Fruit fly (Drosophila melanogaster) whole organism, wandering third instar larva: ENCODE data around the gene CG9541.

Experiments
- Abd-B ChIP-seq: fragments of >200 bp; optimal IDR thresholded peaks from 2 replicates; lab custom pipeline; 2017; ENCODE audit warnings: missing biosample characterization, missing genetic modification characterization
- CG32264 ChIP-seq: fragments of 200-800 bp; sonication (Bioruptor generic); optimal IDR thresholded peaks from 2 replicates; lab custom pipeline; 2016; ENCODE audit warnings: missing biosample characterization, missing genetic modification characterization
- CG9705 ChIP-seq: fragments of 200-800 bp; sonication (Bioruptor generic); optimal IDR thresholded peaks from 2 replicates; lab custom pipeline; 2018; ENCODE audit warnings: missing biosample characterization, mild to moderate bottlenecking, missing genetic modification characterization
- CrebA ChIP-seq: fragments of 200-800 bp; sonication (Bioruptor generic); optimal IDR thresholded peaks from 2 replicates; lab custom pipeline; 2016; ENCODE audit warnings: missing biosample characterization, mild to moderate bottlenecking, missing genetic modification characterization, borderline replicate concordance
- Dif ChIP-seq: fragments of 200-275, 200-300 bp; sonication (Bioruptor generic); optimal IDR thresholded peaks from 2 replicates; lab custom pipeline; 2018; ENCODE audit warnings: missing biosample characterization, missing genetic modification characterization; ENCODE audit not compliant: partially characterized antibody
- GATAd ChIP-seq: sonication (Bioruptor generic); optimal IDR thresholded peaks from 2 replicates; lab custom pipeline; 2016; ENCODE audit warnings: missing biosample characterization, missing genetic modification characterization
- Hnf4 ChIP-seq: fragments of 200-800 bp; sonication (Bioruptor generic); optimal IDR thresholded peaks from 2 replicates; lab custom pipeline; 2016; ENCODE audit warnings: missing biosample characterization, mild to moderate bottlenecking, missing genetic modification characterization
- Hr78 ChIP-seq: fragments of >200 bp; optimal IDR thresholded peaks from 2 replicates; lab custom pipeline; 2017; ENCODE audit warnings: missing biosample characterization, missing genetic modification characterization
- Hr83 ChIP-seq: fragments of 200-300 bp; sonication (Bioruptor generic); optimal IDR thresholded peaks from 2 replicates; lab custom pipeline; 2016; ENCODE audit warnings: missing biosample characterization, mild to moderate bottlenecking, missing genetic modification characterization, moderate library complexity; ENCODE audit not compliant: poor library complexity, severe bottlenecking
- Jra ChIP-seq: sonication (Bioruptor generic); optimal IDR thresholded peaks from 2 replicates; lab custom pipeline; 2016; ENCODE audit warnings: missing biosample characterization, missing genetic modification characterization
- Mio ChIP-seq: sonication (Bioruptor generic); optimal IDR thresholded peaks from 2 replicates; lab custom pipeline; 2016; ENCODE audit warnings: missing biosample characterization, missing genetic modification characterization
- OdsH ChIP-seq: fragments of 200-800 bp; sonication (Bioruptor generic); optimal IDR thresholded peaks from 2 replicates; lab custom pipeline; 2016; ENCODE audit warnings: missing biosample characterization, mild to moderate bottlenecking, missing genetic modification characterization
- Rel ChIP-seq, 2 experiments: fragments of 200-800 bp; sonication (Bioruptor generic) in 1 of 2; optimal IDR thresholded peaks; 2 replicates in 1 of 2; 3 replicates in 1 of 2; lab custom pipeline; 2016 to 2019; ENCODE audit warnings: mild to moderate bottlenecking in 2 of 2, missing biosample characterization in 2 of 2, missing genetic modification characterization in 2 of 2, moderate library complexity in 1 of 2
- Sp1 ChIP-seq: fragments of 200-800 bp; sonication (Bioruptor generic); optimal IDR thresholded peaks from 3 replicates; lab custom pipeline; 2019; ENCODE audit warnings: missing biosample characterization, mild to moderate bottlenecking, missing genetic modification characterization, moderate library complexity
- Vsx2 ChIP-seq: fragments of 200-300, 225-300 bp; sonication (Bioruptor generic); optimal IDR thresholded peaks from 2 replicates; lab custom pipeline; 2018; ENCODE audit warnings: missing biosample characterization, missing genetic modification characterization; ENCODE audit not compliant: partially characterized antibody
- brk ChIP-seq: fragments of 200-800 bp; sonication (Bioruptor generic); optimal IDR thresholded peaks from 2 replicates; lab custom pipeline; 2016; ENCODE audit warnings: missing biosample characterization, mild to moderate bottlenecking, missing genetic modification characterization
- dl ChIP-seq, 2 experiments: fragments of 175-275, 200-275 bp in 1 of 2; fragments of 200-275 bp in 1 of 2; sonication (Bioruptor generic); optimal IDR thresholded peaks; lab custom pipeline; 2018; ENCODE audit warnings: mild to moderate bottlenecking in 2 of 2, missing biosample characterization in 2 of 2, missing genetic modification characterization in 2 of 2, moderate library complexity in 2 of 2; ENCODE audit not compliant: partially characterized antibody in 2 of 2, insufficient read depth in 1 of 2
- dsf ChIP-seq: sonication (Bioruptor generic); optimal IDR thresholded peaks from 2 replicates; lab custom pipeline; 2016; ENCODE audit warnings: missing biosample characterization, missing genetic modification characterization, borderline replicate concordance
- ey ChIP-seq: fragments of 200-800 bp; sonication (Bioruptor generic); optimal IDR thresholded peaks from 2 replicates; lab custom pipeline; 2016; ENCODE audit warnings: missing biosample characterization, missing genetic modification characterization
- fru ChIP-seq: fragments of 200-800 bp; sonication (Bioruptor generic); optimal IDR thresholded peaks from 3 replicates; lab custom pipeline; 2016; ENCODE audit warnings: missing biosample characterization, mild to moderate bottlenecking, missing genetic modification characterization
- jim ChIP-seq: fragments of 175-275, 200-325 bp; sonication (Bioruptor generic); optimal IDR thresholded peaks from 2 replicates; lab custom pipeline; 2016; ENCODE audit warnings: missing biosample characterization, mild to moderate bottlenecking, missing genetic modification characterization
- lola ChIP-seq: fragments of >200 bp; optimal IDR thresholded peaks from 2 replicates; lab custom pipeline; 2017; ENCODE audit warnings: missing biosample characterization, missing genetic modification characterization
- pan ChIP-seq: fragments of >200 bp; optimal IDR thresholded peaks from 2 replicates; lab custom pipeline; 2017
- psq ChIP-seq: fragments of 200-800 bp; sonication (Bioruptor generic); optimal IDR thresholded peaks from 3 replicates; lab custom pipeline; 2017; ENCODE audit warnings: missing biosample characterization, mild to moderate bottlenecking, missing genetic modification characterization, moderate library complexity
- rgr ChIP-seq: fragments of 200-800 bp; sonication (Bioruptor generic); optimal IDR thresholded peaks from 3 replicates; lab custom pipeline; 2016; ENCODE audit warnings: missing biosample characterization, mild to moderate bottlenecking, missing genetic modification characterization
- sage ChIP-seq: fragments of 200-800 bp; sonication (Bioruptor generic); optimal IDR thresholded peaks from 2 replicates; lab custom pipeline; 2016; ENCODE audit warnings: missing biosample characterization, mild to moderate bottlenecking, missing genetic modification characterization
- sv ChIP-seq: fragments of 200-800 bp; sonication (Bioruptor generic); optimal IDR thresholded peaks from 3 replicates; lab custom pipeline; 2016; ENCODE audit warnings: missing biosample characterization, missing genetic modification characterization
- tai ChIP-seq: sonication (Bioruptor generic); optimal IDR thresholded peaks from 2 replicates; lab custom pipeline; 2016; ENCODE audit warnings: missing biosample characterization, missing genetic modification characterization
- usp ChIP-seq: fragments of >200 bp; optimal IDR thresholded peaks from 2 replicates; lab custom pipeline; 2017; ENCODE audit warnings: missing biosample characterization, missing genetic modification characterization

CG9541 gene

DNA sequence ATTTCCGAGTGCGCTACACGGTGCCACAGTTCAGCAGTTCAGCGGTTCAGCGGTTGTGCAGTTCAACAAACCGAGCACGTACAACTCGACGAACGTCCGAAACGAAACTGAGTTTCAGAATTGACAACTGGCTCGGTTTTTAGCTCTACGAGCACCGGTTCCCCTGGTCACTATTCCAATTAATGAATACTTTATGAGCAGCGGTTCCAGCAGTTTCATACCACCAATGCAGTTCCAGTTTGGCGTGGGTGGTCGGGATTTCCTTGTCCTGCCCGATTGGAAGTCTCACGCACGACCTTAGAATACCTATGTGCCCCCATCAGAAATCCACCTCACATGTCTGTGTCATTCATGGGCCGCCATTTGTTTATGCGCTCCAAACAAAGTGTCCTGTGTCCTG is at the start of gene CG9541:
Gene CG9541, minus strand, starts transcription at position 101 of the 400 bp plus-strand sequence.
- TF ChIP-seq dl (GFP tag; optimal IDR thresholded peaks at IDR 0.05; lab: Kevin White, UChicago; ENCODE audit: insufficient read depth in 1 of 2, partially characterized antibody in 2 of 2) (no peak), sv (GFP tag; lab: Kevin White, UChicago) (no peak), GATAd (GFP tag; lab: Kevin White, UChicago) (no peak), Sp1 (GFP tag; lab: Kevin White, UChicago) (no peak), sage (GFP tag; lab: Kevin White, UChicago) (no peak), Mio (no peak), CrebA (GFP tag; lab: Kevin White, UChicago) (no peak), Dif (GFP tag; lab: Kevin White, UChicago) (no peak), fru (GFP tag; lab: Kevin White, UChicago) (no peak), Abd-B (GFP tag; lab: Kevin White, UChicago) (no peak), ey (GFP tag; lab: Kevin White, UChicago) (no peak), OdsH (GFP tag; lab: Kevin White, UChicago) (no peak), brk (GFP tag; lab: Kevin White, UChicago) (no peak), rgr (GFP tag; lab: Kevin White, UChicago) (no peak), usp (GFP tag; lab: Kevin White, UChicago) (no peak), Rel (GFP tag; optimal IDR thresholded peaks at IDR 0.05; lab: Kevin White, UChicago) (no peak), Rel (tag; optimal IDR thresholded peaks at IDR 0.05; lab: Kevin White, UChicago) (no peak), psq (no peak), Hnf4 (GFP tag; lab: Kevin White, UChicago) (no peak), CG9705 (GFP tag; lab: Kevin White, UChicago) (no peak)

DNA sequence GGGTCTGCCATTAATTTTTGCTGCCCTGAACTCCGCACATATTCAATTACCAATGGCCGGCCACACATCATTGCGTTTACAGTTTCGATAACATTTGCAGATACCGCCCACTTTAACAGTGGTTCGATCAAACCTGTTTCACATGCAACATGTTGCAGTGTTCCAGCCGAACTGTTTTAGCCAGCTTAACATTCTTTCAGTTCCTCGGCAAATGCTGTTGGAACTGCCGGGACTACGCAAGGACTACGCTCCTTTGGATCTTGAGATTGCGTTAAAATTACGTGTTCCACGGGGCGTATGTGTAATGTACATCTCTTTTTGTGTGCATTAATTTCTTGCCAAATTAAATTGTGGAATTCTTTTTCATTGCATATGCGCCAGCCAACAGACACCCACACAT is 44.2 kb upstream of the CG9541 start:
- no peak for TF ChIP-seq Mio
- TF ChIP-seq CG9705 (GFP tag; lab: Kevin White, UChicago) = no peak
- TF ChIP-seq jim (GFP tag; lab: Kevin White, UChicago) = no peak
- no peak for TF ChIP-seq Hr78 (GFP tag; lab: Kevin White, UChicago)
- no peak for TF ChIP-seq Rel (GFP tag; optimal IDR thresholded peaks at IDR 0.05; lab: Kevin White, UChicago)
- TF ChIP-seq Rel (tag; optimal IDR thresholded peaks at IDR 0.05; lab: Kevin White, UChicago) = no peak
- TF ChIP-seq GATAd (GFP tag; lab: Kevin White, UChicago) = no peak
- no peak for TF ChIP-seq OdsH (GFP tag; lab: Kevin White, UChicago)
- TF ChIP-seq dsf = no peak
- no peak for TF ChIP-seq lola (GFP tag; lab: Kevin White, UChicago)
- no peak for TF ChIP-seq rgr (GFP tag; lab: Kevin White, UChicago)

DNA sequence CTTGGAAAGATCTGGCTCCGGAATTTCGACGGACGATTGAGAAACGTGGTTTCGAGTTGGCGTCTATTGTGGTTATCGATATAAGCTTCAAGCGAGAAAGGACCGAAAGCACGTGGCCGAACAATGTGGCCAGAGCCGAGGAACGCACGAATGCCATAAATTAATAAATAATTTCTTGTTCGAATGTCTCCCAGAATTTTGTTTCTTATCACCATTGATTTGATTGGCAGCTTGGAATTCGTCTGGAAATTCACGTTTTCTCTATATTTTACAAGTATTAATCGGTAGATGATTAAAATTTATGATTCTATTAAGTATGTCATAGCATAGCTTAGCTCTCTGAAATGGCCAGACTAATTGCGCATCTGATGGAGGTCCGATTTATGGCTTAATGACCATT is 38.7 kb upstream of the CG9541 start, which contains the start of gene Rcd-1r:
Gene Rcd-1r, minus strand, starts transcription at position 101 of the 400 bp plus-strand sequence.
- TF ChIP-seq psq = no peak
- no peak for TF ChIP-seq CrebA (GFP tag; lab: Kevin White, UChicago)
- TF ChIP-seq fru (GFP tag; lab: Kevin White, UChicago) = no peak

DNA sequence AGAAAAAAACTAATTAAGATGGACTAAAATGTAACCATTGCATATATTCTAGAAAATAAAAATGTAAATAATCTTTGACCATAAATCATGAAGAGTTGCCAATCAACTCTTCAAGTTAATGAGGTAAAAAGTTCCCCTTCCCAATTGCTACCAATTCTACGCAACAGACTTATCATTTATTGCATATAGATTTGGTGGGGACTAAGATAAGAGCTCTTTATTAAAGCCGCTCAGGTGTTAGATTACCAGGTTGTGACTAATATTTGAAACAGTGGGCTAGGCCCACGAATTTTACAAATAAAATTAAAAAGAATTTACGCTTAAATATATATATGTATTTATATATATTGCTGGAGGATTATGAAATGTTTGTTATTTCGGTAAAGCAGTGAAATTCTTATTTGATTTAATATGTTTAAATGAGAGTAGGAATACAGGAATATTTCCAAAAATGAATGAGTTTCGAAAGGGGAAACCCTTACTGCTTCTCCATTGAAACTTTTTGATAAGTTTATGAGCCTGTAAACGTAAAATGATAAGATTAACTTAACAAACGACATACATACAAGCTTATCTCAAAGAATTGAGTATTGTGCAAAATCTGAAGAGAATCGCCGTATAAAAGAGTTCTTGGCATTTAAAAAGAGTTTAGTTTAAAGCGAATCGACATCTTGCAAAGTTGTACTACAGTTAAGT is 36.5 kb upstream of the CG9541 start, which contains the start of gene CG13102:
Gene CG13102, plus strand, starts transcription at position 646 of the 696 bp plus-strand sequence.
- TF ChIP-seq Jra (GFP tag; lab: Kevin White, UChicago) = no peak
- no peak for TF ChIP-seq dl (GFP tag; optimal IDR thresholded peaks at IDR 0.05; lab: Kevin White, UChicago; ENCODE audit: insufficient read depth in 1 of 2, partially characterized antibody in 2 of 2)
- peak; percentile 0 for TF ChIP-seq fru (GFP tag; lab: Kevin White, UChicago)
- no peak for TF ChIP-seq CG32264 (GFP tag; lab: Kevin White, UChicago)
- TF ChIP-seq Vsx2 (GFP tag; lab: Kevin White, UChicago) = no peak
- TF ChIP-seq Hnf4 (GFP tag; lab: Kevin White, UChicago) = no peak
- TF ChIP-seq jim (GFP tag; lab: Kevin White, UChicago) = no peak
- TF ChIP-seq lola (GFP tag; lab: Kevin White, UChicago) = no peak
- TF ChIP-seq Rel (GFP tag; optimal IDR thresholded peaks at IDR 0.05; lab: Kevin White, UChicago) = no peak
- TF ChIP-seq Rel (tag; optimal IDR thresholded peaks at IDR 0.05; lab: Kevin White, UChicago) = peak; percentile 96
- no peak for TF ChIP-seq usp (GFP tag; lab: Kevin White, UChicago)
- TF ChIP-seq psq = no peak
- no peak for TF ChIP-seq Hr83 (GFP tag; lab: Kevin White, UChicago)
- peak; percentile 20 for TF ChIP-seq CrebA (GFP tag; lab: Kevin White, UChicago)
- no peak for TF ChIP-seq tai (GFP tag; lab: Kevin White, UChicago)
- no peak for TF ChIP-seq Dif (GFP tag; lab: Kevin White, UChicago)
- TF ChIP-seq rgr (GFP tag; lab: Kevin White, UChicago) = peak; percentile 7
- no peak for TF ChIP-seq pan
- no peak for TF ChIP-seq Sp1 (GFP tag; lab: Kevin White, UChicago)
